Fruit fly (Drosophila melanogaster): ENCODE data around the gene RanBP3.

dm6 chr3R:23747446-23747845, 5.2 kb downstream of the RanBP3 start:
- TF ChIP-seq CG8478 (optimal IDR thresholded peaks at IDR 0.05) (no peak), usp (GFP tag; optimal IDR thresholded peaks at IDR 0.05) (no peak), psq (optimal IDR thresholded peaks at IDR 0.05) (no peak)

Data from whole organism.